Worm (Caenorhabditis elegans): ENCODE data around the gene phat-6.

The phat-6 gene

DNA sequence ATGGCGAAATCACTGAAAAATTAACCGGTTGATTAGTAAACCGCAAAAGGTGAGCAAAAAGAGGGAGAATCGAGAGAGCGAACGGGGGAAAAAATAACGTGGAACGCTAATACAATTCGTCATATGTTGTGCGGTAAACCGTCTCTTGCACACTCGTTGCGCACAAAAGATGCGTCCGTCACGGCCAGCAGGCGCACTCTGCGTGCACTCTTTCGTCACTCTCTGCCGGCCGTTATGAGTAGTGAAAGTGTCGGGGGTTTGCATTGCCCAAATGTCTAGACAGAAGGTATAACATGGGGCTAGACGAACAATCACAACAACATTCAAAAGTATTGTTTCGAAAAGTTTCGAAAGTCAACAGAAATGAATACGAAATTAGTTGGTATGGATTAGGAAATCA is 12.7 kb downstream of the phat-6 start, which contains the start of gene pkhm-2 (continued):
- TF ChIP-seq dpl-1 (GFP tag; optimal IDR thresholded peaks at IDR 0.05): peak; percentile 86
- peak; percentile 95 for TF ChIP-seq mxl-3 (GFP tag; optimal IDR thresholded peaks at IDR 0.05)
- peak; percentile 66 to 88 for TF ChIP-seq lsy-2 (tag; optimal IDR thresholded peaks at IDR 0.05)

DNA sequence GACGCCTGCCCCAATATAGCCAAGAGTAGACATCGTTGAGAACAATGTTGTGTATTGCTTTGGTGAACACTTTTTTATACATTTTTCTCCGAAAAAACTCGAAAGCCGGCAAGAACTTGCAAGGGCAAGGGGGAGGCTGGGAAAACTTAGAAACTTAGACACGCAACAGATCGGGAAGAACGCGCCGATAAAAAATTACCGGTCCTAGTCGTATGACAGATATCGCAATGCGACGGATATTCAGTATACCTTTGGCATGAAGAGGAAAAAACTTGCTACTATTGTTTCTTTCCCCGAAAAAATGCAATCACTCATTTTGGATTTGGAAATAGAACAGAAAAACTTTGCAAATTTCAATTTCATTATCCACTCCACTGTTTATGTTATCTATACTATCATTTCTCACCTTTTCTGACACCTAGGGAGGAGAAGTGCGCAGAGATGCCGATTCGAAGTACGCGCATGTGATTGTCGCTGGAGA is 17.7 kb downstream of the phat-6 start, which contains the start of gene col-41:
Gene col-41 (minus strand): TSS at position 51 of the 481 bp plus-strand sequence.
- TF ChIP-seq Y105C5A.15 (GFP tag; IDR thresholded peaks at IDR 0.05) (no peak), Y48G9A.11 (GFP tag; IDR thresholded peaks at IDR 0.05) (no peak), ztf-11 (tag; optimal IDR thresholded peaks at IDR 0.05) (no peak), R02D3.7 (tag; optimal IDR thresholded peaks at IDR 0.05) (no peak), mdl-1 (tag; optimal IDR thresholded peaks at IDR 0.05) (peak in 1 of 2 experiments; percentile 25), hlh-11 (tag; optimal IDR thresholded peaks at IDR 0.05) (peak; percentile 9)

DNA sequence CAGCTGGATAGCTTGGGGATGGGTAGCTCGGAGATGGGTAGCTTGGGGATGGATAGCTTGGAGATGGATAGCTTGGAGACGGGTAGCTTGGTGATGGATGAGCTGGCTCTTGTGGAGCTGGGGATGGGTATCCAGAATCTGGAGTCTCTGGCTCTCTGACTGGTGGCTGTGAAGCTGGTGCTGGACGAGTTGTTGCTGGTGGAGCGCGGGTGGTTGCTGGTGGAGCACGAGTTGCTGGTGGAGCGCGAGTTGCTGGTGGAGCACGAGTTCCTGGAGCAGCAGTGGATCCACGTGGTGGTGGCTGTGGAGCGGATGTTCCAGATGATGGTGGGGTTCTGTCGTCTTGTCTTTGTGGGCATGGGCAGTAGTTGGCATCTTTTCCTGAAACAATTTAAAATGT is 19.0 kb downstream of the phat-6 start:
- TF ChIP-seq F10B5.3 (tag; optimal IDR thresholded peaks at IDR 0.05) (no peak), snpc-1.2 (GFP tag; IDR thresholded peaks at IDR 0.05) (no peak), ceh-82 (tag; optimal IDR thresholded peaks at IDR 0.05) (no peak), ama-1 (optimal IDR thresholded peaks at IDR 0.05) (no peak), aha-1 (tag) (peak; percentile 37), aly-2 (tag; optimal IDR thresholded peaks at IDR 0.05) (no peak), unc-130 (GFP tag; optimal IDR thresholded peaks at IDR 0.05) (no peak), set-16 (GFP tag; IDR thresholded peaks at IDR 0.05) (peak; percentile 83), nhr-6 (tag; optimal IDR thresholded peaks at IDR 0.05) (no peak), nhr-76 (tag; optimal IDR thresholded peaks at IDR 0.05) (no peak), skn-1 (tag; optimal IDR thresholded peaks at IDR 0.05) (no peak), lim-7 (GFP tag; IDR thresholded peaks at IDR 0.05) (no peak), cey-2 (tag; optimal IDR thresholded peaks at IDR 0.05; ENCODE audit: borderline replicate concordance, insufficient read depth) (no peak)

DNA sequence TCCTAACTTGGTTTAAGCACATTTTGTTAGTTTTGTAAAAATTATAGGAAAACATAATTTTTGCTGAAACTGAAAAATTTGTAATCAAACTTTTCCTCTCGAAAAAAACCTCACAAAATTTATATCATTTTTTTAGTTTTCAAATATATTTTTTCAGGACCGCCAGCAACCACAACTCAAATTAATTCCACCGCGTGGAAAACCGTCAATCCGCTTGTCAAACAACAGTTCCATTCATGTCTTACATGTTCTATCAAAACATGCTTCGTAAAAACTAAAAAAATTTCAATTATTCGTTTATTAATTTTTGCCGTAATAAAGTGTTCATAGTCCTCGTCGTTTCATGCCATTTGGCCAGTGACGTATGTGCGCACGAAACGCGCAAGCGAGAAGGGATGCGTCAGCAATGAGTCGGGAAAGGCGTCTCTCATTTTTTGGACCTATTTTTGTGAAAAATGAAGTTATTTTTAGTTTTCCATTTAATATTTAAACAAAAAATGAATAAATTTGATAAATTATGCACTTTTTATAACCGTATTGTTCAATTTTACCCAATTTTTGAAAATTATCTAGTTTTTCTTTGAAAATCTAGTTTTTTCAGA is 20.8 kb downstream of the phat-6 start, which contains the start of gene ucr-2.2:
Gene ucr-2.2 (plus strand): TSS at position 602 of the 602 bp plus-strand sequence.
- TF ChIP-seq nhr-76 (tag; optimal IDR thresholded peaks at IDR 0.05) (no peak), mdt-29 (GFP tag; IDR thresholded peaks at IDR 0.05) (no peak), egl-27 (tag; optimal IDR thresholded peaks at IDR 0.05) (no peak), zfp-2 (tag; optimal IDR thresholded peaks at IDR 0.05) (peak; percentile 12), unc-62 (GFP tag; optimal IDR thresholded peaks at IDR 0.05 in 1 of 2) (peak in 1 of 2 experiments; percentile 93), unc-62 (tag; optimal IDR thresholded peaks at IDR 0.05) (no peak), Y75B8A.6 (GFP tag; IDR thresholded peaks at IDR 0.05) (no peak), jun-1 (tag; optimal IDR thresholded peaks at IDR 0.05) (no peak), set-16 (GFP tag; IDR thresholded peaks at IDR 0.05) (no peak), ZK546.5 (tag; optimal IDR thresholded peaks at IDR 0.05) (no peak), cey-2 (tag; optimal IDR thresholded peaks at IDR 0.05; ENCODE audit: borderline replicate concordance, insufficient read depth) (no peak), daf-12 (tag; optimal IDR thresholded peaks at IDR 0.05) (no peak), saeg-2 (GFP tag; IDR thresholded peaks at IDR 0.05) (peak; percentile 28; the same call in 1 of the 2 replicates), mes-2 (tag; optimal IDR thresholded peaks at IDR 0.05; ENCODE audit: poor library complexity, severe bottlenecking) (peak; percentile 91), nhr-111 (GFP tag; optimal IDR thresholded peaks at IDR 0.05) (no peak), F44E2.7 (GFP tag; IDR thresholded peaks at IDR 0.05) (no peak), aha-1 (tag) (peak; percentile 34), tag-97 (GFP tag; IDR thresholded peaks at IDR 0.05) (no peak), T20F7.1 (GFP tag; optimal IDR thresholded peaks at IDR 0.05) (no peak), fos-1 (tag; optimal IDR thresholded peaks at IDR 0.05) (no peak), Y48G9A.11 (GFP tag; IDR thresholded peaks at IDR 0.05) (no peak), sdz-12 (GFP tag; optimal IDR thresholded peaks at IDR 0.05) (no peak), nhr-102 (tag; optimal IDR thresholded peaks at IDR 0.05) (peak; percentile 84), F37D6.2 (tag; optimal IDR thresholded peaks at IDR 0.05) (peak; percentile 45), mxl-3 (GFP tag; optimal IDR thresholded peaks at IDR 0.05) (peak; percentile 74), daf-8 (GFP tag; IDR thresholded peaks at IDR 0.05) (no peak), lin-38 (GFP tag; IDR thresholded peaks at IDR 0.05) (peak; percentile 78), pha-4 (GFP tag; IDR thresholded peaks at IDR 0.05) (no peak), pha-4 (tag; optimal IDR thresholded peaks at IDR 0.05) (no peak), zip-2 (tag; optimal IDR thresholded peaks at IDR 0.05) (peak; percentile 68), D1046.2 (GFP tag; IDR thresholded peaks at IDR 0.05) (no peak)

Measured in whole organism, L4 larva.